Worm (Caenorhabditis elegans): Measurements from ENCODE around the gene T25D10.1.

The T25D10.1 gene

ce11 chrII:6409098-6409497 lies 5.9 kb downstream of the T25D10.1 start:
- TF ChIP-seq F33H1.4 (GFP tag; IDR thresholded peaks at IDR 0.05) = no peak
- no peak for TF ChIP-seq ama-1 (optimal IDR thresholded peaks at IDR 0.05)
- TF ChIP-seq ama-1 (GFP tag; optimal IDR thresholded peaks at IDR 0.05) = no peak
- TF ChIP-seq F10E7.11 (tag; optimal IDR thresholded peaks at IDR 0.05) = no peak
- TF ChIP-seq ztf-6 (GFP tag; IDR thresholded peaks at IDR 0.05) = no peak
- no peak for TF ChIP-seq athp-1 (tag; optimal IDR thresholded peaks at IDR 0.05)
- no peak for TF ChIP-seq F57A8.1 (GFP tag; optimal IDR thresholded peaks at IDR 0.05)
- no peak for TF ChIP-seq Y67H2A.10 (GFP tag; conservative IDR thresholded peaks at IDR 0.05)
- no peak for TF ChIP-seq zfh-2 (GFP tag; conservative IDR thresholded peaks at IDR 0.05)
- no peak for TF ChIP-seq cebp-1 (GFP tag; IDR thresholded peaks at IDR 0.05)
- no peak for TF ChIP-seq cebp-1 (tag; optimal IDR thresholded peaks at IDR 0.05)
- TF ChIP-seq ets-4 (GFP tag; optimal IDR thresholded peaks at IDR 0.05) = no peak
- no peak for TF ChIP-seq ztf-22 (GFP tag; optimal IDR thresholded peaks at IDR 0.05)
- TF ChIP-seq nhr-90 (tag; optimal IDR thresholded peaks at IDR 0.05) = no peak

- TF ChIP-seq aptf-3 (GFP tag; IDR thresholded peaks at IDR 0.05) (no peak), him-1 (tag; optimal IDR thresholded peaks at IDR 0.05) (no peak), nhr-120 (GFP tag; IDR thresholded peaks at IDR 0.05) (no peak), pha-4 (tag; optimal IDR thresholded peaks at IDR 0.05) (no peak)
These were observed 7.0 kb downstream of the T25D10.1 start, which contains the start of gene T25D10.4 for ce11 chrII:6410181-6410580. T25D10.4 (minus strand) TSS chrII:6410281.

- no peak for TF ChIP-seq lag-1 (GFP tag; IDR thresholded peaks at IDR 0.05)
- no peak for TF ChIP-seq sptf-2 (GFP tag; optimal IDR thresholded peaks at IDR 0.05)
- TF ChIP-seq unc-130 (GFP tag; optimal IDR thresholded peaks at IDR 0.05) = no peak
- no peak for TF ChIP-seq ceh-91 (GFP tag; IDR thresholded peaks at IDR 0.05)
- no peak for TF ChIP-seq F37B4.10 (GFP tag; IDR thresholded peaks at IDR 0.05)
- no peak for TF ChIP-seq attf-5 (GFP tag; optimal IDR thresholded peaks at IDR 0.05)
- no peak for TF ChIP-seq dpl-1 (GFP tag; optimal IDR thresholded peaks at IDR 0.05)
- TF ChIP-seq ztf-25 (GFP tag; IDR thresholded peaks at IDR 0.05) = no peak
- no peak for TF ChIP-seq tbx-9 (tag; optimal IDR thresholded peaks at IDR 0.05; ENCODE audit: borderline replicate concordance)
- no peak for TF ChIP-seq Y53G8AR.9 (GFP tag; conservative IDR thresholded peaks at IDR 0.05)
- no peak for TF ChIP-seq nfya-1 (tag; optimal IDR thresholded peaks at IDR 0.05; ENCODE audit: borderline replicate concordance, insufficient read depth)
- TF ChIP-seq F33H1.4 (GFP tag; IDR thresholded peaks at IDR 0.05) = no peak
- TF ChIP-seq zfh-2 (GFP tag; conservative IDR thresholded peaks at IDR 0.05) = peak; percentile 72
- 0 out of 2 replicates have a peak, but pooled peaks have one; percentile 11 for TF ChIP-seq egrh-3 (GFP tag; IDR thresholded peaks at IDR 0.05)
- TF ChIP-seq Y95B8A.8 (GFP tag; IDR thresholded peaks at IDR 0.05) = no peak
- no peak for TF ChIP-seq zim-3 (tag; optimal IDR thresholded peaks at IDR 0.05)
These were observed 8.7 kb downstream of the T25D10.1 start for ce11 chrII:6411660-6412451.

- no peak for TF ChIP-seq bed-1 (GFP tag; IDR thresholded peaks at IDR 0.05)
- TF ChIP-seq let-607 (tag; optimal IDR thresholded peaks at IDR 0.05) = peak in 1 of 2 experiments; percentile 24
- no peak for TF ChIP-seq ztf-3 (GFP tag; optimal IDR thresholded peaks at IDR 0.05)
- TF ChIP-seq dox-1 (GFP tag; IDR thresholded peaks at IDR 0.05) = peak; percentile 31; the same call in 1 of the 2 replicates
- TF ChIP-seq lin-40 (tag; optimal IDR thresholded peaks at IDR 0.05) = peak; percentile 12
- no peak for TF ChIP-seq snpc-1.1 (tag; optimal IDR thresholded peaks at IDR 0.05; ENCODE audit: insufficient read depth)
- no peak for TF ChIP-seq ztf-6 (GFP tag; IDR thresholded peaks at IDR 0.05)
- no peak for TF ChIP-seq cebp-2 (GFP tag; IDR thresholded peaks at IDR 0.05)
- TF ChIP-seq nhr-80 (tag; optimal IDR thresholded peaks at IDR 0.05) = peak; percentile 90
- TF ChIP-seq egl-44 (GFP tag; IDR thresholded peaks at IDR 0.05) = peak; percentile 26; the same call in 1 of the 2 replicates
- TF ChIP-seq unc-62 (GFP tag; optimal IDR thresholded peaks at IDR 0.05) = peak; percentile 33
- TF ChIP-seq F23B12.7 (tag; optimal IDR thresholded peaks at IDR 0.05; ENCODE audit: insufficient read depth) = peak; percentile 57
- TF ChIP-seq K12H6.12 (tag; optimal IDR thresholded peaks at IDR 0.05) = no peak
- peak; percentile 53 for TF ChIP-seq ets-4 (GFP tag; optimal IDR thresholded peaks at IDR 0.05)
These were observed 10.6 kb downstream of the T25D10.1 start for ce11 chrII:6413788-6414187.
